Fruit fly (Drosophila melanogaster) whole organism, embryonic: Measurements from ENCODE around the gene Or7a.

Experiments
- Antp ChIP-seq: fragments of 200-800 bp; sonication (Bioruptor generic); optimal IDR thresholded peaks from 3 replicates; lab custom pipeline; 2016; ENCODE audit warnings: missing biosample characterization, missing genetic modification characterization
- CG10321 ChIP-seq: fragments of 200-800 bp; sonication (Bioruptor generic); IDR thresholded peaks from 2 replicates; pipeline ENCODE4 v1.3.6; 2022; ENCODE audit warnings: missing biosample characterization, missing genetic modification characterization
- CG10565 ChIP-seq: fragments of 200-800 bp; sonication (Bioruptor generic); optimal IDR thresholded peaks from 3 replicates; lab custom pipeline; 2016; ENCODE audit warnings: missing biosample characterization, mild to moderate bottlenecking, missing genetic modification characterization
- CG10959 ChIP-seq: fragments of 200-800 bp; sonication (Bioruptor generic); IDR thresholded peaks from 2 replicates; pipeline ENCODE4 v1.3.6; 2022; ENCODE audit warnings: missing biosample characterization, missing genetic modification characterization
- CG11398 ChIP-seq: fragments of 200-800 bp; sonication (Bioruptor generic); optimal IDR thresholded peaks from 2 replicates; lab custom pipeline; 2016; ENCODE audit warnings: missing biosample characterization, missing genetic modification characterization
- CG12071 ChIP-seq: fragments of 200-800 bp; sonication (Bioruptor generic); optimal IDR thresholded peaks from 3 replicates; lab custom pipeline; 2018; ENCODE audit warnings: missing biosample characterization, mild to moderate bottlenecking, missing genetic modification characterization
- CG12104 ChIP-seq: fragments of 200-800 bp; sonication (Bioruptor generic); optimal IDR thresholded peaks from 3 replicates; lab custom pipeline; 2016; ENCODE audit warnings: missing biosample characterization, missing genetic modification characterization
- CG12769 ChIP-seq: fragments of 200-800 bp; sonication (Bioruptor generic); optimal IDR thresholded peaks from 2 replicates; lab custom pipeline; 2019; ENCODE audit warnings: missing biosample characterization, mild to moderate bottlenecking, missing genetic modification characterization, moderate library complexity
- CG14710 ChIP-seq: fragments of 200-800 bp; sonication (Bioruptor generic); optimal IDR thresholded peaks from 3 replicates; lab custom pipeline; 2019; ENCODE audit warnings: missing biosample characterization, mild to moderate bottlenecking, missing genetic modification characterization, moderate library complexity
- CG2875 ChIP-seq: fragments of 200-800 bp; sonication (Bioruptor generic); optimal IDR thresholded peaks from 2 replicates; lab custom pipeline; 2017; ENCODE audit warnings: missing biosample characterization, mild to moderate bottlenecking, missing genetic modification characterization, missing genetic modification reagents
- CG30431 ChIP-seq: fragments of 200-800 bp; sonication (Bioruptor generic); optimal IDR thresholded peaks from 2 replicates; lab custom pipeline; 2017; ENCODE audit warnings: missing biosample characterization, missing genetic modification characterization
- CG3281 ChIP-seq: fragments of 200-800 bp; sonication (Bioruptor generic); optimal IDR thresholded peaks from 3 replicates; lab custom pipeline; 2017; ENCODE audit warnings: missing biosample characterization, mild to moderate bottlenecking, missing genetic modification characterization
- CG3838 ChIP-seq: fragments of 200-800 bp; sonication (Bioruptor generic); optimal IDR thresholded peaks from 3 replicates; lab custom pipeline; 2016; ENCODE audit warnings: missing biosample characterization, missing genetic modification characterization
- CG3847 ChIP-seq: fragments of 200-800 bp; sonication (Bioruptor generic); IDR thresholded peaks from 2 replicates; pipeline ENCODE4 v1.3.6; 2022; ENCODE audit warnings: missing biosample characterization, missing genetic modification characterization
- CG4854 ChIP-seq: fragments of 200-800 bp; sonication (Bioruptor generic); optimal IDR thresholded peaks from 2 replicates; lab custom pipeline; 2016; ENCODE audit warnings: missing biosample characterization, missing genetic modification characterization, inconsistent platforms
- CG6683 ChIP-seq: fragments of 200-800 bp; sonication (Bioruptor generic); optimal IDR thresholded peaks from 2 replicates; lab custom pipeline; 2017; ENCODE audit warnings: missing biosample characterization, mild to moderate bottlenecking, missing genetic modification characterization, missing genetic modification reagents
- CG7745 ChIP-seq: fragments of 200-800 bp; sonication (Bioruptor generic); optimal IDR thresholded peaks from 2 replicates; lab custom pipeline; 2018; ENCODE audit warnings: missing biosample characterization, mild to moderate bottlenecking, missing genetic modification characterization, moderate library complexity
- CG9215 ChIP-seq: fragments of 200-800 bp; sonication (Bioruptor generic); IDR thresholded peaks from 2 replicates; pipeline ENCODE4 v1.3.6; 2022; ENCODE audit warnings: missing biosample characterization, missing genetic modification characterization
- CG9437 ChIP-seq: fragments of 200-800 bp; sonication (Bioruptor generic); optimal IDR thresholded peaks from 2 replicates; lab custom pipeline; 2018; ENCODE audit warnings: missing biosample characterization, mild to moderate bottlenecking, missing genetic modification characterization
- D ChIP-seq, 2 experiments: fragments of 200-800 bp in 1 of 2; fragments of >200 bp in 1 of 2; sonication (Bioruptor generic) in 1 of 2; optimal IDR thresholded peaks; 2 replicates in 1 of 2; 3 replicates in 1 of 2; lab custom pipeline; 2017; ENCODE audit warnings: mild to moderate bottlenecking in 1 of 2, missing biosample characterization in 1 of 2, missing genetic modification characterization in 1 of 2, missing genetic modification reagents in 1 of 2
- D19A ChIP-seq: fragments of 200-800 bp; optimal IDR thresholded peaks from 3 replicates; lab custom pipeline; 2019; ENCODE audit warnings: missing biosample characterization, mild to moderate bottlenecking, missing genetic modification characterization, moderate library complexity
- GATAe ChIP-seq: fragments of 200-800 bp; sonication (Bioruptor generic); conservative IDR thresholded peaks from 2 replicates; pipeline ENCODE4 v1.3.6; 2022; ENCODE audit warnings: missing biosample characterization, missing genetic modification characterization
- Gsc ChIP-seq: fragments of 200-800 bp; sonication (Bioruptor generic); IDR thresholded peaks from 2 replicates; pipeline ENCODE4 v1.3.6; 2022; ENCODE audit warnings: missing biosample characterization, missing genetic modification characterization
- Hr78 ChIP-seq, 2 experiments: fragments of 200-800 bp in 1 of 2; fragments of >200 bp in 1 of 2; sonication (Bioruptor generic) in 1 of 2; optimal IDR thresholded peaks; 2 replicates each; lab custom pipeline; 2017 to 2019; ENCODE audit warnings: missing biosample characterization in 2 of 2, missing genetic modification characterization in 2 of 2, mild to moderate bottlenecking in 1 of 2, moderate library complexity in 1 of 2
- Hsf ChIP-seq: fragments of 200-800 bp; sonication (Bioruptor generic); optimal IDR thresholded peaks from 3 replicates; lab custom pipeline; 2016; ENCODE audit warnings: missing biosample characterization, missing genetic modification characterization
- Mad ChIP-seq: fragments of 200-800 bp; sonication (Bioruptor generic); optimal IDR thresholded peaks from 2 replicates; lab custom pipeline; 2016; ENCODE audit warnings: missing biosample characterization, missing genetic modification characterization
- Rfx ChIP-seq: fragments of 200-800 bp; sonication (Bioruptor generic); IDR thresholded peaks from 2 replicates; pipeline ENCODE4 v1.3.6; 2022; ENCODE audit warnings: missing biosample characterization, missing genetic modification characterization
- Side ChIP-seq: fragments of 200-800 bp; sonication (Bioruptor generic); optimal IDR thresholded peaks from 2 replicates; lab custom pipeline; 2016; ENCODE audit warnings: missing biosample characterization, missing genetic modification characterization
- Sin3A ChIP-seq: fragments of >200 bp; optimal IDR thresholded peaks from 2 replicates; lab custom pipeline; 2018
- Six4 ChIP-seq: fragments of 200-800 bp; sonication (Bioruptor generic); optimal IDR thresholded peaks from 2 replicates; lab custom pipeline; 2016; ENCODE audit warnings: missing biosample characterization, missing genetic modification characterization
- bowl ChIP-seq: fragments of 200-800 bp; sonication (Bioruptor generic); IDR thresholded peaks from 2 replicates; pipeline ENCODE4 v1.3.6; 2022; ENCODE audit warnings: missing biosample characterization, missing genetic modification characterization
- cad ChIP-seq: fragments of >200 bp; optimal IDR thresholded peaks from 2 replicates; lab custom pipeline; 2017; ENCODE audit warnings: missing biosample characterization, missing genetic modification characterization
- cas ChIP-seq: fragments of 200-800 bp; sonication (Bioruptor generic); IDR thresholded peaks from 2 replicates; pipeline ENCODE4 v1.3.6; 2022; ENCODE audit warnings: missing biosample characterization, missing genetic modification characterization
- caup ChIP-seq: fragments of 200-800 bp; sonication (Bioruptor generic); optimal IDR thresholded peaks from 3 replicates; lab custom pipeline; 2017; ENCODE audit warnings: missing biosample characterization, mild to moderate bottlenecking, missing genetic modification characterization, moderate library complexity; ENCODE audit not compliant: severe bottlenecking
- crol ChIP-seq: fragments of 200-800 bp; sonication (Bioruptor generic); IDR thresholded peaks from 2 replicates; pipeline ENCODE4 v1.3.6; 2022; ENCODE audit warnings: missing biosample characterization, missing genetic modification characterization
- dm ChIP-seq: fragments of 200-800 bp; sonication (Bioruptor generic); optimal IDR thresholded peaks from 3 replicates; lab custom pipeline; 2016; ENCODE audit warnings: missing biosample characterization, missing genetic modification characterization
- dpn ChIP-seq, 2 experiments: fragments of 200-800 bp; sonication (Bioruptor generic); optimal IDR thresholded peaks; 3 replicates each; lab custom pipeline; 2016; ENCODE audit warnings: missing biosample characterization in 2 of 2, missing genetic modification characterization in 2 of 2
- ewg ChIP-seq: fragments of 200-800 bp; sonication (Bioruptor generic); optimal IDR thresholded peaks from 3 replicates; lab custom pipeline; 2017; ENCODE audit warnings: mild to moderate bottlenecking, missing biosample characterization, missing genetic modification reagents, missing genetic modification characterization
- eyg ChIP-seq: fragments of 200-800 bp; sonication (Bioruptor generic); optimal IDR thresholded peaks from 3 replicates; lab custom pipeline; 2016; ENCODE audit warnings: missing biosample characterization, missing genetic modification characterization
- grn ChIP-seq: fragments of 200-800 bp; sonication (Bioruptor generic); optimal IDR thresholded peaks from 3 replicates; lab custom pipeline; 2017; ENCODE audit warnings: missing biosample characterization, missing genetic modification characterization
- gt ChIP-seq: fragments of 200-800 bp; sonication (Bioruptor generic); IDR thresholded peaks from 2 replicates; pipeline ENCODE4 v1.3.6; 2022; ENCODE audit warnings: missing biosample characterization, missing genetic modification characterization
- inv ChIP-seq: fragments of 200-800 bp; sonication (Bioruptor generic); IDR thresholded peaks from 2 replicates; pipeline ENCODE4 v1.3.6; 2022; ENCODE audit warnings: missing biosample characterization, missing genetic modification characterization; ENCODE audit not compliant: partially characterized antibody
- jing ChIP-seq: fragments of 200-800 bp; sonication (Bioruptor generic); optimal IDR thresholded peaks from 2 replicates; lab custom pipeline; 2018; ENCODE audit warnings: missing biosample characterization, mild to moderate bottlenecking, missing genetic modification characterization
- row ChIP-seq: fragments of 200-800 bp; sonication (Bioruptor generic); IDR thresholded peaks from 3 replicates; pipeline ENCODE4 v1.3.6; 2022; ENCODE audit warnings: missing biosample characterization, missing genetic modification characterization
- sna ChIP-seq: fragments of 200-800 bp; sonication (Bioruptor generic); IDR thresholded peaks from 2 replicates; pipeline ENCODE4 v1.3.6; 2022; ENCODE audit warnings: missing biosample characterization, missing genetic modification characterization; ENCODE audit not compliant: partially characterized antibody
- stc ChIP-seq: fragments of 200-800 bp; sonication (Bioruptor generic); IDR thresholded peaks from 2 replicates; pipeline ENCODE4 v1.3.6; 2022; ENCODE audit warnings: missing biosample characterization, missing genetic modification characterization
- tap ChIP-seq: fragments of 200-800 bp; optimal IDR thresholded peaks from 3 replicates; lab custom pipeline; 2019; ENCODE audit warnings: missing biosample characterization, mild to moderate bottlenecking, missing genetic modification characterization, moderate library complexity
- tll ChIP-seq, 2 experiments: fragments of 200-800 bp in 1 of 2; fragments of >200 bp in 1 of 2; sonication (Bioruptor generic) in 1 of 2; optimal IDR thresholded peaks; 2 replicates each; lab custom pipeline; 2017 to 2019; ENCODE audit warnings: missing biosample characterization in 2 of 2, missing genetic modification characterization in 2 of 2, mild to moderate bottlenecking in 1 of 2, moderate library complexity in 1 of 2
- twi ChIP-seq: fragments of 200-800 bp; optimal IDR thresholded peaks from 2 replicates; lab custom pipeline; 2019; ENCODE audit warnings: missing biosample characterization, mild to moderate bottlenecking, missing genetic modification characterization, moderate library complexity
- zf30C ChIP-seq: fragments of 200-800 bp; sonication (Bioruptor generic); optimal IDR thresholded peaks from 3 replicates; lab custom pipeline; 2018; ENCODE audit warnings: missing biosample characterization, mild to moderate bottlenecking, missing genetic modification characterization

The Or7a gene

dm6 chrX:8157294-8157693 lies 8.2 kb downstream of the Or7a start, which contains the start of the genes Traf6 and GIIIspla2 (continued):
- TF ChIP-seq row (GFP tag; lab: Robert Waterston, UW) (peak; percentile 93), CG2875 (GFP tag; lab: Kevin White, UChicago) (peak; percentile 8), Side (GFP tag; lab: Kevin White, UChicago) (peak; percentile 52), dpn (GFP tag; optimal IDR thresholded peaks at IDR 0.05; lab: Kevin White, UChicago) (peak; percentile 71 to 72), CG9215 (GFP tag; lab: Robert Waterston, UW) (peak; percentile 79; the same call in 1 of the 2 replicates), sna (0 out of 2 replicates have a peak, but pooled peaks have one; percentile 40), eyg (GFP tag; lab: Kevin White, UChicago) (peak; percentile 17), caup (peak; percentile 81), Sin3A (lab: Kevin White, UChicago) (peak; percentile 75), zf30C (GFP tag; lab: Kevin White, UChicago) (no peak), grn (GFP tag; lab: Kevin White, UChicago) (no peak), gt (peak; percentile 59; the same call in 1 of the 2 replicates), Rfx (peak; percentile 87), CG10565 (GFP tag; lab: Kevin White, UChicago) (no peak), CG30431 (GFP tag; lab: Kevin White, UChicago) (peak; percentile 67), cad (GFP tag; lab: Kevin White, UChicago) (no peak), jing (GFP tag; lab: Kevin White, UChicago) (peak; percentile 55), Hsf (peak; percentile 70), dm (GFP tag; lab: Kevin White, UChicago) (peak; percentile 77), CG11398 (GFP tag; lab: Kevin White, UChicago) (peak; percentile 47), twi (tag; lab: Kevin White, UChicago) (peak; percentile 63), tll (GFP tag; optimal IDR thresholded peaks at IDR 0.05; lab: Kevin White, UChicago) (no peak), Hr78 (GFP tag; optimal IDR thresholded peaks at IDR 0.05; lab: Kevin White, UChicago) (no peak), Antp (GFP tag; lab: Kevin White, UChicago) (peak; percentile 10), crol (no peak), CG6683 (GFP tag; lab: Kevin White, UChicago) (peak; percentile 36), GATAe (GFP tag; lab: Robert Waterston, UW) (peak; percentile 46; the same call in 1 of the 2 replicates), CG12104 (peak; percentile 60), CG10959 (GFP tag; lab: Robert Waterston, UW) (peak; percentile 63), inv (GFP tag; lab: Robert Waterston, UW) (no peak), D19A (no peak), Gsc (GFP tag; lab: Robert Waterston, UW) (peak; percentile 37; the same call in 1 of the 2 replicates), Six4 (GFP tag; lab: Kevin White, UChicago) (peak; percentile 40), CG12769 (tag; lab: Kevin White, UChicago) (no peak), D (optimal IDR thresholded peaks at IDR 0.05; lab: Kevin White, UChicago) (no peak), D (GFP tag; optimal IDR thresholded peaks at IDR 0.05; lab: Kevin White, UChicago) (peak; percentile 51), CG14710 (peak; percentile 84), bowl (GFP tag; lab: Robert Waterston, UW) (peak; percentile 53; the same call in 1 of the 2 replicates), CG3281 (GFP tag; lab: Kevin White, UChicago) (peak; percentile 74), CG10321 (GFP tag; lab: Robert Waterston, UW) (no peak), cas (GFP tag; lab: Robert Waterston, UW) (0 out of 2 replicates have a peak, but pooled peaks have one; percentile 9), Mad (GFP tag; lab: Kevin White, UChicago) (peak; percentile 70), CG7745 (tag; lab: Kevin White, UChicago) (no peak), tap (tag; lab: Kevin White, UChicago) (peak; percentile 20), stc (GFP tag; lab: Robert Waterston, UW) (peak; percentile 59; the same call in 1 of the 2 replicates), ewg (peak; percentile 75), CG3847 (peak; percentile 86), CG9437 (GFP tag; lab: Kevin White, UChicago) (peak; percentile 70), CG4854 (GFP tag; lab: Kevin White, UChicago) (peak; percentile 46), CG3838 (GFP tag; lab: Kevin White, UChicago) (no peak), CG12071 (GFP tag; lab: Kevin White, UChicago) (peak; percentile 31)
